Worm (Caenorhabditis elegans) whole organism, young adult: ENCODE data around the gene his-71.

ENCODE experiments used
- B0035.1 ChIP-seq: sonication (generic microtip); optimal IDR thresholded peaks from 2 replicates; lab custom pipeline; 2016; ENCODE audit warnings: missing genetic modification characterization, mild to moderate bottlenecking, missing compliant biosample characterization, missing genotype, missing genetic modification reagents
- C06A6.2 ChIP-seq: fragments of 200-800 bp; sonication (Bioruptor generic); conservative IDR thresholded peaks from 2 replicates; pipeline ENCODE4 v1.3.6; 2022; ENCODE audit warnings: missing genetic modification characterization, missing compliant biosample characterization
- D2030.7 ChIP-seq: fragments of 200-800 bp; sonication (Bioruptor generic); IDR thresholded peaks from 2 replicates; pipeline ENCODE4 v1.3.6; 2022; ENCODE audit warnings: missing genetic modification reagents, missing genetic modification characterization, missing compliant biosample characterization
- F10E7.11 ChIP-seq: sonication (generic microtip); optimal IDR thresholded peaks from 2 replicates; lab custom pipeline; 2017; ENCODE audit warnings: mild to moderate bottlenecking, missing genetic modification characterization, moderate library complexity, missing compliant biosample characterization
- F39B2.1 ChIP-seq: fragments of 200-800 bp; sonication (Bioruptor generic); IDR thresholded peaks from 2 replicates; pipeline ENCODE4 v1.3.6; 2022; ENCODE audit warnings: missing genetic modification reagents, missing genetic modification characterization, missing compliant biosample characterization
- F57A8.1 ChIP-seq: fragments of 200-800 bp; sonication (Bioruptor generic); optimal IDR thresholded peaks from 2 replicates; lab custom pipeline; 2018; ENCODE audit warnings: mild to moderate bottlenecking, missing genetic modification characterization, moderate library complexity, missing compliant biosample characterization
- F57C9.4 ChIP-seq: sonication (generic microtip); optimal IDR thresholded peaks from 2 replicates; lab custom pipeline; 2017; ENCODE audit warnings: mild to moderate bottlenecking, missing genetic modification characterization, missing compliant biosample characterization
- ZK185.1 ChIP-seq: sonication (generic microtip); optimal IDR thresholded peaks from 2 replicates; lab custom pipeline; 2016; ENCODE audit warnings: mild to moderate bottlenecking, missing genetic modification characterization, missing compliant biosample characterization; ENCODE audit not compliant: poor library complexity, severe bottlenecking
- aptf-2 ChIP-seq: fragments of 200-800 bp; sonication (Bioruptor generic); conservative IDR thresholded peaks from 2 replicates; pipeline ENCODE4 v1.3.6; 2022; ENCODE audit warnings: missing genetic modification reagents, missing genetic modification characterization, missing compliant biosample characterization
- atf-7 ChIP-seq: sonication (generic microtip); optimal IDR thresholded peaks from 2 replicates; lab custom pipeline; 2017; ENCODE audit warnings: mild to moderate bottlenecking, missing genetic modification characterization, missing compliant biosample characterization
- bed-2 ChIP-seq: fragments of 200-800 bp; sonication (Bioruptor generic); IDR thresholded peaks from 2 replicates; pipeline ENCODE4 v1.3.6; 2022; ENCODE audit warnings: missing genetic modification reagents, missing genetic modification characterization, missing compliant biosample characterization
- dox-1 ChIP-seq: fragments of 200-800 bp; sonication (Bioruptor generic); IDR thresholded peaks from 2 replicates; pipeline ENCODE4 v1.3.6; 2022; ENCODE audit warnings: missing genetic modification reagents, missing genetic modification characterization, missing compliant biosample characterization
- egl-18 ChIP-seq: fragments of 200-800 bp; sonication (Bioruptor generic); IDR thresholded peaks from 2 replicates; pipeline ENCODE4 v1.3.6; 2022; ENCODE audit warnings: missing genetic modification reagents, missing genetic modification characterization, missing compliant biosample characterization
- gei-17 ChIP-seq: fragments of 200-800 bp; sonication (Bioruptor generic); optimal IDR thresholded peaks from 2 replicates; lab custom pipeline; 2018; ENCODE audit warnings: mild to moderate bottlenecking, missing genetic modification characterization, missing compliant biosample characterization
- him-1 ChIP-seq: sonication (generic microtip); optimal IDR thresholded peaks from 2 replicates; lab custom pipeline; 2016; ENCODE audit warnings: missing genotype, missing genetic modification reagents, missing genetic modification characterization, missing compliant biosample characterization
- hlh-12 ChIP-seq: sonication (generic microtip); optimal IDR thresholded peaks from 2 replicates; lab custom pipeline; 2016; ENCODE audit warnings: missing genetic modification characterization, missing compliant biosample characterization
- hmg-1.2 ChIP-seq: fragments of 200-800 bp; sonication (Bioruptor generic); IDR thresholded peaks from 2 replicates; pipeline ENCODE4 v1.3.6; 2022; ENCODE audit warnings: missing genetic modification reagents, missing genetic modification characterization, missing compliant biosample characterization
- hmg-20 ChIP-seq: fragments of 200-800 bp; sonication (Bioruptor generic); IDR thresholded peaks from 2 replicates; pipeline ENCODE4 v1.3.6; 2022; ENCODE audit warnings: missing genetic modification reagents, missing genetic modification characterization, missing compliant biosample characterization
- hrde-1 ChIP-seq: sonication (generic microtip); optimal IDR thresholded peaks from 2 replicates; lab custom pipeline; 2016; ENCODE audit warnings: missing genetic modification characterization, mild to moderate bottlenecking, missing compliant biosample characterization, moderate library complexity, missing genotype, missing genetic modification reagents, borderline replicate concordance
- let-526 ChIP-seq: fragments of 200-800 bp; sonication (Bioruptor generic); IDR thresholded peaks from 2 replicates; pipeline ENCODE4 v1.3.6; 2022; ENCODE audit warnings: missing genetic modification reagents, missing genetic modification characterization, missing compliant biosample characterization
- lin-26 ChIP-seq: fragments of 200-800 bp; sonication (Bioruptor generic); IDR thresholded peaks from 2 replicates; pipeline ENCODE4 v1.3.6; 2022; ENCODE audit warnings: missing genetic modification reagents, missing genetic modification characterization, missing compliant biosample characterization
- lsl-1 ChIP-seq: fragments of 200-800 bp; sonication (Bioruptor generic); optimal IDR thresholded peaks from 2 replicates; lab custom pipeline; 2018; ENCODE audit warnings: mild to moderate bottlenecking, missing genetic modification characterization, moderate library complexity, missing compliant biosample characterization
- madf-3 ChIP-seq: fragments of 200-800 bp; sonication (Bioruptor generic); IDR thresholded peaks from 2 replicates; pipeline ENCODE4 v1.3.6; 2022; ENCODE audit warnings: missing genetic modification reagents, missing genetic modification characterization, missing compliant biosample characterization
- mel-28 ChIP-seq: sonication (generic microtip); optimal IDR thresholded peaks from 2 replicates; lab custom pipeline; 2016; ENCODE audit warnings: borderline replicate concordance, mild to moderate bottlenecking, missing genetic modification characterization, missing compliant biosample characterization
- mes-4 ChIP-seq: sonication (generic microtip); optimal IDR thresholded peaks from 2 replicates; lab custom pipeline; 2016; ENCODE audit warnings: missing genotype, missing genetic modification characterization, missing compliant biosample characterization
- nfya-1 ChIP-seq: sonication (generic microtip); optimal IDR thresholded peaks from 2 replicates; lab custom pipeline; 2017; ENCODE audit warnings: antibody characterized with exemption, missing compliant biosample characterization, missing genetic modification characterization, borderline replicate concordance; ENCODE audit not compliant: insufficient read depth
- nfyb-1 ChIP-seq: fragments of 200-800 bp; sonication (Bioruptor generic); IDR thresholded peaks from 2 replicates; pipeline ENCODE4 v1.3.6; 2022; ENCODE audit warnings: missing genetic modification reagents, missing genetic modification characterization, missing compliant biosample characterization
- nhr-90 ChIP-seq: sonication (generic microtip); optimal IDR thresholded peaks from 2 replicates; lab custom pipeline; 2016; ENCODE audit warnings: missing genotype, mild to moderate bottlenecking, missing genetic modification characterization, missing compliant biosample characterization
- pbrm-1 ChIP-seq: fragments of 200-800 bp; sonication (Bioruptor generic); IDR thresholded peaks from 2 replicates; pipeline ENCODE4 v1.3.6; 2022; ENCODE audit warnings: missing genetic modification reagents, missing genetic modification characterization, missing compliant biosample characterization
- pha-4 ChIP-seq: fragments of 150-350 bp; sonication (generic microtip); optimal IDR thresholded peaks from 2 replicates; lab custom pipeline; 2014; ENCODE audit warnings: missing biosample characterization, missing genetic modification reagents, missing genetic modification characterization
- rec-8 ChIP-seq, 2 experiments: sonication (generic microtip); optimal IDR thresholded peaks; 2 replicates each; lab custom pipeline; 2016; ENCODE audit warnings: mild to moderate bottlenecking in 2 of 2, missing genetic modification characterization in 2 of 2, missing genetic modification reagents in 2 of 2, missing genotype in 2 of 2, missing biosample characterization in 1 of 2, missing compliant biosample characterization in 1 of 2, moderate library complexity in 1 of 2
- repo-1 ChIP-seq: sonication (generic microtip); optimal IDR thresholded peaks from 2 replicates; lab custom pipeline; 2017; ENCODE audit warnings: mild to moderate bottlenecking, missing genetic modification characterization, missing compliant biosample characterization
- rpc-1 ChIP-seq, 2 experiments: fragments of 150-350 bp in 1 of 2; sonication (generic microtip) in 1 of 2; optimal IDR thresholded peaks; 2 replicates each; lab custom pipeline; 2014 to 2018; ENCODE audit warnings: missing biosample characterization in 1 of 2, missing genetic modification characterization in 1 of 2, missing genetic modification reagents in 1 of 2, missing genotype in 1 of 2
- snpc-4 ChIP-seq, 5 experiments: fragments of 150-350 bp in 1 of 5; sonication (generic microtip) in 4 of 5; optimal IDR thresholded peaks; 2 replicates each; lab custom pipeline; 2014 to 2018; ENCODE audit warnings: missing genetic modification characterization in 5 of 5, missing biosample characterization in 3 of 5, antibody characterized with exemption in 2 of 5, mild to moderate bottlenecking in 2 of 5, missing compliant biosample characterization in 2 of 5, missing genotype in 2 of 5, moderate library complexity in 2 of 5, missing genetic modification reagents in 1 of 5
- tlf-1 ChIP-seq: fragments of 200-800 bp; sonication (Bioruptor generic); optimal IDR thresholded peaks from 2 replicates; lab custom pipeline; 2018; ENCODE audit warnings: mild to moderate bottlenecking, missing genetic modification characterization, missing compliant biosample characterization
- unc-130 ChIP-seq: sonication (generic microtip); optimal IDR thresholded peaks from 2 replicates; lab custom pipeline; 2016; ENCODE audit warnings: missing genetic modification reagents, missing genetic modification characterization, missing compliant biosample characterization
- xnd-1 ChIP-seq: sonication (generic microtip); optimal IDR thresholded peaks from 2 replicates; lab custom pipeline; 2016; ENCODE audit warnings: missing genotype, missing genetic modification reagents, missing genetic modification characterization, missing compliant biosample characterization
- ztf-18 ChIP-seq: sonication (generic microtip); optimal IDR thresholded peaks from 2 replicates; lab custom pipeline; 2016; ENCODE audit warnings: missing genotype, mild to moderate bottlenecking, missing genetic modification characterization, missing compliant biosample characterization
- ztf-25 ChIP-seq: fragments of 200-800 bp; sonication (Bioruptor generic); IDR thresholded peaks from 2 replicates; pipeline ENCODE4 v1.3.6; 2022; ENCODE audit warnings: missing genetic modification reagents, missing genetic modification characterization, missing compliant biosample characterization
- ztf-26 ChIP-seq: sonication (generic microtip); optimal IDR thresholded peaks from 2 replicates; lab custom pipeline; 2017; ENCODE audit warnings: missing genetic modification characterization, missing compliant biosample characterization
- ztf-3 ChIP-seq: fragments of 200-800 bp; sonication (Bioruptor generic); optimal IDR thresholded peaks from 2 replicates; lab custom pipeline; 2018; ENCODE audit warnings: mild to moderate bottlenecking, missing genetic modification characterization, missing compliant biosample characterization

his-71 gene

ce11 chrX:7986892-7987291, 5.0 kb upstream of the his-71 start (continued):
- TF ChIP-seq nfya-1 (no peak), B0035.1 (no peak), bed-2 (GFP tag; lab: Robert Waterston, UW) (no peak), hmg-1.2 (GFP tag; lab: Robert Waterston, UW) (no peak), xnd-1 (no peak), repo-1 (tag; lab: Kevin White, UChicago) (peak; percentile 14), ztf-25 (GFP tag; lab: Robert Waterston, UW) (no peak), F57C9.4 (tag; lab: Kevin White, UChicago) (no peak), madf-3 (GFP tag; lab: Robert Waterston, UW) (no peak), ztf-18 (tag; lab: Kevin White, UChicago) (no peak), aptf-2 (no peak), F39B2.1 (no peak), mel-28 (tag; lab: Kevin White, UChicago) (no peak), pbrm-1 (GFP tag; lab: Robert Waterston, UW) (no peak), unc-130 (GFP tag; lab: Kevin White, UChicago) (no peak), nfyb-1 (no peak), dox-1 (GFP tag; lab: Robert Waterston, UW) (no peak), lin-26 (peak; percentile 40; the same call in 1 of the 2 replicates), C06A6.2 (GFP tag; lab: Robert Waterston, UW) (no peak; the same call in 1 of the 2 replicates), nhr-90 (tag; lab: Kevin White, UChicago) (no peak), hmg-20 (GFP tag; lab: Robert Waterston, UW) (no peak), ztf-3 (no peak), atf-7 (tag; lab: Kevin White, UChicago) (peak; percentile 26), ztf-26 (tag; lab: Kevin White, UChicago) (peak; percentile 62), hlh-12 (no peak), rec-8 (tag; optimal IDR thresholded peaks at IDR 0.05; lab: Kevin White, UChicago) (no peak), D2030.7 (GFP tag; lab: Robert Waterston, UW) (no peak), lsl-1 (no peak), F10E7.11 (tag; lab: Kevin White, UChicago) (no peak), let-526 (GFP tag; lab: Robert Waterston, UW) (no peak), hrde-1 (tag; lab: Kevin White, UChicago) (no peak), tlf-1 (GFP tag; lab: Kevin White, UChicago) (no peak), ZK185.1 (tag; lab: Kevin White, UChicago) (no peak), mes-4 (tag; lab: Kevin White, UChicago) (no peak), him-1 (tag; lab: Kevin White, UChicago) (no peak), pha-4 (tag; lab: Kevin White, UChicago) (peak; percentile 5), snpc-4 (GFP tag; optimal IDR thresholded peaks at IDR 0.05; lab: Kevin White, UChicago) (no peak), snpc-4 (tag; optimal IDR thresholded peaks at IDR 0.05; lab: Kevin White, UChicago) (no peak), gei-17 (GFP tag; lab: Kevin White, UChicago) (no peak), egl-18 (GFP tag; lab: Robert Waterston, UW) (no peak), rpc-1 (optimal IDR thresholded peaks at IDR 0.05; lab: Kevin White, UChicago) (no peak), rpc-1 (tag; optimal IDR thresholded peaks at IDR 0.05; lab: Kevin White, UChicago) (no peak), F57A8.1 (no peak)
- TF ChIP-seq, all 124 proteins: peak for 16
